Worm (Caenorhabditis elegans) whole organism, mixed stage, embryonic: Measurements from ENCODE around the gene pqe-1.

ENCODE experiments used
- M03D4.4 ChIP-seq: sonication (generic microtip); optimal IDR thresholded peaks from 2 replicates; lab custom pipeline; 2017; ENCODE audit warnings: mild to moderate bottlenecking, missing genetic modification characterization, missing compliant biosample characterization
- bed-3 ChIP-seq: fragments of 200-800 bp; sonication (Bioruptor generic); optimal IDR thresholded peaks from 3 replicates; lab custom pipeline; 2018; ENCODE audit warnings: mild to moderate bottlenecking, missing genetic modification characterization, moderate library complexity, missing compliant biosample characterization
- ceh-39 ChIP-seq: fragments of 150-350 bp; optimal IDR thresholded peaks from 2 replicates; lab custom pipeline; 2014; ENCODE audit warnings: missing biosample characterization, missing genetic modification characterization
- ceh-43 ChIP-seq: fragments of 200-800 bp; sonication (Bioruptor generic); optimal IDR thresholded peaks from 2 replicates; lab custom pipeline; 2018; ENCODE audit warnings: mild to moderate bottlenecking, missing genetic modification characterization, moderate library complexity, missing compliant biosample characterization
- ceh-83 ChIP-seq: fragments of 200-800 bp; sonication (Bioruptor generic); optimal IDR thresholded peaks from 2 replicates; lab custom pipeline; 2018; ENCODE audit warnings: mild to moderate bottlenecking, missing genetic modification characterization, missing compliant biosample characterization
- cnd-1 ChIP-seq: fragments of 200-800 bp; sonication (Bioruptor generic); optimal IDR thresholded peaks from 2 replicates; lab custom pipeline; 2018; ENCODE audit warnings: mild to moderate bottlenecking, missing genetic modification characterization, missing compliant biosample characterization
- drap-1 ChIP-seq: fragments of 200-800 bp; sonication (Bioruptor generic); optimal IDR thresholded peaks from 3 replicates; lab custom pipeline; 2018; ENCODE audit warnings: mild to moderate bottlenecking, missing genetic modification characterization, missing compliant biosample characterization
- elt-1 ChIP-seq: sonication (generic microtip); optimal IDR thresholded peaks from 2 replicates; lab custom pipeline; 2017; ENCODE audit warnings: missing genetic modification characterization, mild to moderate bottlenecking, missing compliant biosample characterization, antibody characterized with exemption, moderate library complexity, borderline replicate concordance; ENCODE audit not compliant: insufficient read depth
- elt-3 ChIP-seq: fragments of 150-350 bp; optimal IDR thresholded peaks from 2 replicates; lab custom pipeline; 2014; ENCODE audit warnings: missing biosample characterization, missing genetic modification characterization
- flh-1 ChIP-seq: fragments of 200-800 bp; sonication (Bioruptor generic); optimal IDR thresholded peaks from 2 replicates; lab custom pipeline; 2018; ENCODE audit warnings: mild to moderate bottlenecking, missing genetic modification characterization, moderate library complexity, missing compliant biosample characterization
- hlh-1 ChIP-seq: fragments of 150-350 bp; optimal IDR thresholded peaks from 2 replicates; lab custom pipeline; 2014; ENCODE audit warnings: missing biosample characterization, missing genetic modification reagents, missing genetic modification characterization
- lin-13 ChIP-seq: fragments of 150-350 bp; optimal IDR thresholded peaks from 2 replicates; lab custom pipeline; 2014; ENCODE audit warnings: missing biosample characterization, missing genetic modification characterization
- lin-32 ChIP-seq: fragments of 200-800 bp; sonication (Bioruptor generic); optimal IDR thresholded peaks from 2 replicates; lab custom pipeline; 2018; ENCODE audit warnings: mild to moderate bottlenecking, missing genetic modification characterization, missing compliant biosample characterization
- lsy-2 ChIP-seq: fragments of 150-350 bp; optimal IDR thresholded peaks from 2 replicates; lab custom pipeline; 2014; ENCODE audit warnings: missing biosample characterization, missing genetic modification characterization
- mab-5 ChIP-seq: fragments of 150-350 bp; optimal IDR thresholded peaks from 2 replicates; lab custom pipeline; 2014; ENCODE audit warnings: missing biosample characterization, missing genetic modification characterization
- mls-2 ChIP-seq: sonication (generic microtip); optimal IDR thresholded peaks from 2 replicates; lab custom pipeline; 2016; ENCODE audit warnings: mild to moderate bottlenecking, missing genetic modification characterization, moderate library complexity, missing compliant biosample characterization
- nhr-2 ChIP-seq: fragments of 150-350 bp; optimal IDR thresholded peaks from 2 replicates; lab custom pipeline; 2014; ENCODE audit warnings: missing biosample characterization, missing genetic modification characterization
- nhr-237 ChIP-seq: fragments of 150-350 bp; optimal IDR thresholded peaks from 2 replicates; lab custom pipeline; 2014; ENCODE audit warnings: missing biosample characterization, missing genetic modification characterization
- nhr-28 ChIP-seq: fragments of 150-350 bp; optimal IDR thresholded peaks from 2 replicates; lab custom pipeline; 2014; ENCODE audit warnings: missing biosample characterization, missing genetic modification characterization
- nhr-76 ChIP-seq: sonication (generic microtip); optimal IDR thresholded peaks from 2 replicates; lab custom pipeline; 2017; ENCODE audit warnings: missing biosample characterization, missing genetic modification characterization
- pha-4 ChIP-seq: fragments of 150-350 bp; optimal IDR thresholded peaks from 2 replicates; lab custom pipeline; 2018; ENCODE audit warnings: missing biosample characterization, missing genetic modification reagents, missing genetic modification characterization
- sem-2 ChIP-seq: fragments of 200-800 bp; sonication (Bioruptor generic); optimal IDR thresholded peaks from 2 replicates; lab custom pipeline; 2018; ENCODE audit warnings: mild to moderate bottlenecking, missing genetic modification characterization, missing compliant biosample characterization
- snpc-4 ChIP-seq: fragments of 150-350 bp; optimal IDR thresholded peaks from 2 replicates; lab custom pipeline; 2014; ENCODE audit warnings: missing biosample characterization, missing genetic modification characterization
- sptf-1 ChIP-seq: sonication (generic microtip); optimal IDR thresholded peaks from 2 replicates; lab custom pipeline; 2017; ENCODE audit warnings: mild to moderate bottlenecking, missing genetic modification characterization, moderate library complexity, missing compliant biosample characterization
- tbx-8 ChIP-seq: fragments of 200-800 bp; sonication (Bioruptor generic); optimal IDR thresholded peaks from 2 replicates; lab custom pipeline; 2018; ENCODE audit warnings: mild to moderate bottlenecking, missing genetic modification characterization, moderate library complexity, missing compliant biosample characterization
- unc-120 ChIP-seq: sonication (generic microtip); optimal IDR thresholded peaks from 2 replicates; lab custom pipeline; 2017; ENCODE audit warnings: missing genetic modification characterization, missing compliant biosample characterization; ENCODE audit not compliant: poor library complexity, severe bottlenecking
- unc-39 ChIP-seq: fragments of 150-350 bp; optimal IDR thresholded peaks from 2 replicates; lab custom pipeline; 2014; ENCODE audit warnings: missing biosample characterization, missing genetic modification characterization
- unc-62 ChIP-seq: fragments of 150-350 bp; optimal IDR thresholded peaks from 2 replicates; lab custom pipeline; 2014; ENCODE audit warnings: missing biosample characterization, missing genetic modification reagents, missing genetic modification characterization
- zip-8 ChIP-seq: fragments of 150-350 bp; optimal IDR thresholded peaks from 2 replicates; lab custom pipeline; 2014; ENCODE audit warnings: missing biosample characterization, missing genetic modification characterization
- ztf-11 ChIP-seq: fragments of 150-350 bp; optimal IDR thresholded peaks from 2 replicates; lab custom pipeline; 2014; ENCODE audit warnings: missing biosample characterization, missing genetic modification characterization

Gene pqe-1

ce11 chrIII:5277740-5278139 lies 33.3 kb upstream of the pqe-1 start, which contains the start of gene clk-1:
Gene clk-1 (plus strand): TSS chrIII:5277894.
- no peak for TF ChIP-seq zip-8 (tag; lab: Kevin White, UChicago)
- TF ChIP-seq ceh-83 (GFP tag; lab: Kevin White, UChicago) = no peak
- TF ChIP-seq ceh-43 = no peak
- no peak for TF ChIP-seq flh-1 (GFP tag; lab: Kevin White, UChicago)
- no peak for TF ChIP-seq cnd-1
- TF ChIP-seq sem-2 (GFP tag; lab: Kevin White, UChicago) = no peak
- no peak for TF ChIP-seq snpc-4
- no peak for TF ChIP-seq pha-4 (tag; lab: Kevin White, UChicago)
- TF ChIP-seq tbx-8 (GFP tag; lab: Kevin White, UChicago) = no peak
- TF ChIP-seq ztf-11 = no peak
- no peak for TF ChIP-seq nhr-28 (tag; lab: Kevin White, UChicago)
- TF ChIP-seq M03D4.4 = no peak
- TF ChIP-seq mab-5 (tag; lab: Kevin White, UChicago) = no peak
- no peak for TF ChIP-seq ceh-39 (tag; lab: Kevin White, UChicago)
- no peak for TF ChIP-seq unc-39 (tag; lab: Kevin White, UChicago)
- TF ChIP-seq hlh-1 (tag; lab: Kevin White, UChicago) = no peak
- TF ChIP-seq unc-120 (tag; lab: Kevin White, UChicago) = no peak
- no peak for TF ChIP-seq nhr-76 (tag; lab: Kevin White, UChicago)
- no peak for TF ChIP-seq lin-13 (tag; lab: Kevin White, UChicago)

ce11 chrIII:5280228-5280627 lies 30.8 kb upstream of the pqe-1 start:
- TF ChIP-seq ceh-39 (tag; lab: Kevin White, UChicago) (no peak), ztf-11 (no peak), ceh-43 (no peak), hlh-1 (tag; lab: Kevin White, UChicago) (no peak), lin-13 (tag; lab: Kevin White, UChicago) (no peak), flh-1 (GFP tag; lab: Kevin White, UChicago) (no peak)

DNA sequence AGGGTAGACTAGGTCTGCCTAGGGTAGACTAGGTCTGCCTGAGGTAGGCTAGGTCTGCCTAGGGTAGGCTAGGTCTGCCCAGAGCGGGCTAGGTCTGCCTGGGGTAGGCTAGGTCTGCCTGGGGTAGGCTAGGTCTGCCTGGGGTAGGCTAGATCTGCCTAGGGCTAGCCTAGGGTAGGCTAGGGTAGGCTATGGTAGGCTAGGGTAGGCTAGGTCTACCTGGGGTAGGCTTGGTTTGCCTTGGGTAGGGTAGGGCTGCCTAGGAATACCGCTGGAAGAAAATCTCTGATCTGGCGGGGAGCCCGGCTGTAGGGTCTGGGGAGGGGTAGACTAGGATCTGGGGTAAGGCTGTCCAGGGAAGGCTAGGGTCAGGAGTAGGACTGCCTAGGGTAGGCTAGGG lies 25.6 kb upstream of the pqe-1 start:
- TF ChIP-seq lsy-2 (tag; lab: Kevin White, UChicago) (no peak), nhr-76 (tag; lab: Kevin White, UChicago) (no peak)

DNA sequence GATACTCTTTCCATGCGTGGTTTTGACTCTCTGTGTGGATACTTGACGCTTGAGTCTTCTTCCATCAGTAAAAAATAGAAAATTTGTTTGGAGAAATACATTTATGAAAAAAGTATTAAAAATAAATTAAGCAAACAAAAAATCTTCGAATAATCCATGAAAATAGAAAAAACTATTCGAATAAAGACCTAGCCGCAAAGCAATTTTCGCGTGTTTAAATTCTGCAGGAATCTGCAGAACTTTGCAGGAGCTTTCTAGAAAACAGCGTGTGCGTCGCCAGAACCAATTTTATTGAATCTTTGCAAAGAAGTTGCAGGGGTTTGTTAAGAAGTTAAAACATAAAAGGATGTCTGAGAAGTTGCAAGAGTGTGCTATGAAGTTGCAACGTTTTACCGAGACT lies 24.8 kb upstream of the pqe-1 start, which contains the start of gene ZC395.11:
TSS of gene ZC395.11 (minus strand) at position 101 of the 400 bp plus-strand sequence.
- TF ChIP-seq mls-2 (tag; lab: Kevin White, UChicago) (no peak), elt-1 (tag; lab: Kevin White, UChicago) (no peak), bed-3 (GFP tag; lab: Kevin White, UChicago) (no peak), drap-1 (GFP tag; lab: Kevin White, UChicago) (no peak)

DNA sequence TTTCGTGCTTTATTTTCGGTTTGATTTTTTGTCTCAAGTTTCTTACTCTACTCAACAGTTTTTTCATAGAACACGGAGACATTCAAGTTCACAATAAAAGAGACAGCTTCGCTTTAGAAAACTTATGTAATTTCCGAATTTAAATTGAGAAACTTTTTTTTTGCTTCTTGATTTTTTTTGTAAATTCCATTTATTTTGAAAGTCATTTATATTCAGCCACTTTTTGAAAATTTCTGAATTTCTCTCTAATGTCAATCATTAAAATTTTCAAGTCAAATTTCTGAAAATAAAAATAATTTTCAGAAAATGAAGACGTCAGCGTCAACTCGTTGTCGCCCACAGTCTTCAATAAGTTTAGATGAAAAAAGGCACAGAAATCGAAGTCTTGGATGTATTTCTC lies 23.2 kb upstream of the pqe-1 start, which contains the start of gene T15B12.1:
TSS of gene T15B12.1 (plus strand) at position 301 of the 400 bp plus-strand sequence.
- TF ChIP-seq zip-8 (tag; lab: Kevin White, UChicago) = no peak
- TF ChIP-seq unc-62 (GFP tag; lab: Kevin White, UChicago) = no peak
- no peak for TF ChIP-seq mab-5 (tag; lab: Kevin White, UChicago)
- TF ChIP-seq lin-32 (GFP tag; lab: Kevin White, UChicago) = no peak
- no peak for TF ChIP-seq hlh-1 (tag; lab: Kevin White, UChicago)
- no peak for TF ChIP-seq unc-39 (tag; lab: Kevin White, UChicago)
- TF ChIP-seq lsy-2 (tag; lab: Kevin White, UChicago) = no peak
- TF ChIP-seq elt-1 (tag; lab: Kevin White, UChicago) = no peak
- no peak for TF ChIP-seq nhr-237 (tag; lab: Kevin White, UChicago)
- TF ChIP-seq nhr-28 (tag; lab: Kevin White, UChicago) = no peak
- no peak for TF ChIP-seq nhr-76 (tag; lab: Kevin White, UChicago)
- no peak for TF ChIP-seq lin-13 (tag; lab: Kevin White, UChicago)
- no peak for TF ChIP-seq nhr-2 (tag; lab: Kevin White, UChicago)
- TF ChIP-seq elt-3 (tag; lab: Kevin White, UChicago) = no peak
- no peak for TF ChIP-seq sptf-1
